Worm (Caenorhabditis elegans): ENCODE data around the gene Y54G2A.76.

DNA sequence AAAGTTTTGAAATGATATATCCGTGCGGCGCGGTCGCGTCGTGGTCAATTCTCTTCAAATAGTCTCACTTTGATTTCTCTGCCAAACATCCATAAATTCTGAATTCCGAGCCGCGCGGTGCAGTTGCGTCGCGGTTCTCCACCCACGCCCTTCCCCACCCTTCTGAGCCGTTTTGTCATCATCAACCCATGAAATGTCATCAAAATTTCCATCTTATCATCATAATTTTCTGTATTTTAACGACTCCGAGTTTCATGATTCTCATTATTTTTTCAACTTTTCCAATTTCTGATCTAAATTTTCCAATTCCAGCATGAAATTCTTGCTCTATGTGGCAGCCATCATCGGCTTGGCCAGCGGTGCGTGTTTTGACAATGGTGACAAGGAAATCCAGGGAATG, 33.0 kb downstream of the Y54G2A.76 start, which contains the start of gene clec-84:
- TF ChIP-seq hlh-17 (GFP tag; optimal IDR thresholded peaks at IDR 0.05; ENCODE audit: borderline replicate concordance) (no peak), unc-98 (GFP tag; IDR thresholded peaks at IDR 0.05) (no peak), lir-3 (tag; optimal IDR thresholded peaks at IDR 0.05; ENCODE audit: poor library complexity) (no peak), zag-1 (tag; optimal IDR thresholded peaks at IDR 0.05) (no peak), mef-2 (tag; optimal IDR thresholded peaks at IDR 0.05) (no peak), fkh-8 (tag; optimal IDR thresholded peaks at IDR 0.05) (no peak), fkh-10 (GFP tag; optimal IDR thresholded peaks at IDR 0.05) (no peak), ceh-82 (tag; optimal IDR thresholded peaks at IDR 0.05) (no peak)
